Worm (Caenorhabditis elegans) whole organism, late embryonic: ENCODE measurements around the gene grd-4.

Experiments
- C08G9.2 ChIP-seq: sonication (generic microtip); optimal IDR thresholded peaks from 2 replicates; lab custom pipeline; 2016; ENCODE audit warnings: mild to moderate bottlenecking, missing genetic modification characterization, moderate library complexity, missing compliant biosample characterization
- C38D4.7 ChIP-seq: fragments of 200-800 bp; sonication (Bioruptor generic); optimal IDR thresholded peaks from 2 replicates; lab custom pipeline; 2018; ENCODE audit warnings: mild to moderate bottlenecking, missing genetic modification characterization, moderate library complexity, missing compliant biosample characterization
- F13H6.1 ChIP-seq: sonication (generic microtip); optimal IDR thresholded peaks from 2 replicates; lab custom pipeline; 2016; ENCODE audit warnings: missing genetic modification characterization, missing compliant biosample characterization
- K02D7.2 ChIP-seq: sonication (generic microtip); optimal IDR thresholded peaks from 2 replicates; lab custom pipeline; 2017; ENCODE audit warnings: mild to moderate bottlenecking, missing genetic modification characterization, missing compliant biosample characterization
- K09A11.1 ChIP-seq: sonication (generic microtip); optimal IDR thresholded peaks from 2 replicates; lab custom pipeline; 2017; ENCODE audit warnings: antibody characterized with exemption, mild to moderate bottlenecking, missing genetic modification characterization, missing compliant biosample characterization; ENCODE audit not compliant: insufficient read depth
- T23F11.4 ChIP-seq: fragments of 200-800 bp; sonication (Bioruptor generic); optimal IDR thresholded peaks from 2 replicates; lab custom pipeline; 2018; ENCODE audit warnings: mild to moderate bottlenecking, missing genetic modification characterization, missing compliant biosample characterization
- Y22D7AL.16 ChIP-seq: sonication (generic microtip); optimal IDR thresholded peaks from 2 replicates; lab custom pipeline; 2016; ENCODE audit warnings: missing genetic modification characterization, missing compliant biosample characterization
- ama-1 ChIP-seq: fragments of 150-350 bp; optimal IDR thresholded peaks from 2 replicates; lab custom pipeline; 2014
- ceh-18 ChIP-seq: sonication (generic microtip); optimal IDR thresholded peaks from 2 replicates; lab custom pipeline; 2016; ENCODE audit warnings: missing genetic modification characterization, missing compliant biosample characterization
- ceh-19 ChIP-seq: fragments of 200-800 bp; sonication (Bioruptor generic); optimal IDR thresholded peaks from 2 replicates; lab custom pipeline; 2018; ENCODE audit warnings: mild to moderate bottlenecking, missing genetic modification characterization, missing compliant biosample characterization
- ceh-30 ChIP-seq: fragments of 150-350 bp; optimal IDR thresholded peaks from 2 replicates; lab custom pipeline; 2014; ENCODE audit warnings: missing biosample characterization, missing genetic modification characterization
- ceh-34 ChIP-seq: sonication (generic microtip); optimal IDR thresholded peaks from 2 replicates; lab custom pipeline; 2016; ENCODE audit warnings: mild to moderate bottlenecking, missing genetic modification characterization, missing compliant biosample characterization
- ceh-6 ChIP-seq: fragments of 200-800 bp; sonication (Bioruptor generic); optimal IDR thresholded peaks from 2 replicates; lab custom pipeline; 2018; ENCODE audit warnings: mild to moderate bottlenecking, missing genetic modification characterization, missing compliant biosample characterization
- ceh-9 ChIP-seq: sonication (generic microtip); optimal IDR thresholded peaks from 2 replicates; lab custom pipeline; 2016; ENCODE audit warnings: mild to moderate bottlenecking, missing genetic modification characterization, inconsistent platforms, missing compliant biosample characterization
- elt-2 ChIP-seq: sonication (generic microtip); optimal IDR thresholded peaks from 2 replicates; lab custom pipeline; 2016; ENCODE audit warnings: missing genetic modification reagents, missing genetic modification characterization, missing compliant biosample characterization
- elt-4 ChIP-seq: sonication (generic microtip); optimal IDR thresholded peaks from 2 replicates; lab custom pipeline; 2016; ENCODE audit warnings: missing genetic modification characterization, missing compliant biosample characterization
- fax-1 ChIP-seq: sonication (generic microtip); optimal IDR thresholded peaks from 2 replicates; lab custom pipeline; 2016; ENCODE audit warnings: missing genotype, missing genetic modification characterization, missing compliant biosample characterization
- hlh-15 ChIP-seq: sonication (generic microtip); optimal IDR thresholded peaks from 2 replicates; lab custom pipeline; 2016; ENCODE audit warnings: missing genetic modification characterization, missing compliant biosample characterization
- hlh-30 ChIP-seq: sonication (generic microtip); optimal IDR thresholded peaks from 2 replicates; lab custom pipeline; 2017; ENCODE audit warnings: antibody characterized with exemption, missing genetic modification characterization, missing compliant biosample characterization; ENCODE audit not compliant: insufficient read depth
- hlh-6 ChIP-seq: sonication (generic microtip); optimal IDR thresholded peaks from 2 replicates; lab custom pipeline; 2016; ENCODE audit warnings: missing genotype, missing genetic modification characterization, missing compliant biosample characterization
- hlh-8 ChIP-seq: sonication (generic microtip); optimal IDR thresholded peaks from 2 replicates; lab custom pipeline; 2016; ENCODE audit warnings: missing genotype, missing genetic modification characterization, missing compliant biosample characterization
- lin-11 ChIP-seq: fragments of 200-800 bp; sonication (Bioruptor generic); optimal IDR thresholded peaks from 2 replicates; lab custom pipeline; 2018; ENCODE audit warnings: mild to moderate bottlenecking, missing genetic modification characterization, missing compliant biosample characterization
- nfya-1 ChIP-seq: sonication (generic microtip); optimal IDR thresholded peaks from 2 replicates; lab custom pipeline; 2017; ENCODE audit warnings: missing genetic modification characterization, mild to moderate bottlenecking, missing compliant biosample characterization, antibody characterized with exemption, moderate library complexity
- pha-2 ChIP-seq: sonication (generic microtip); optimal IDR thresholded peaks from 2 replicates; lab custom pipeline; 2017; ENCODE audit warnings: mild to moderate bottlenecking, missing genetic modification characterization, missing compliant biosample characterization
- pros-1 ChIP-seq: fragments of 150-350 bp; optimal IDR thresholded peaks from 2 replicates; lab custom pipeline; 2014; ENCODE audit warnings: missing biosample characterization, missing genetic modification reagents, missing genetic modification characterization
- rnt-1 ChIP-seq: sonication (generic microtip); optimal IDR thresholded peaks from 2 replicates; lab custom pipeline; 2016; ENCODE audit warnings: missing genetic modification characterization, missing compliant biosample characterization
- sox-2 ChIP-seq: fragments of 200-800 bp; sonication (Bioruptor generic); IDR thresholded peaks from 2 replicates; pipeline ENCODE4 v1.3.6; 2022; ENCODE audit warnings: missing genetic modification reagents, missing genetic modification characterization, missing compliant biosample characterization
- tbx-2 ChIP-seq: sonication (generic microtip); optimal IDR thresholded peaks from 2 replicates; lab custom pipeline; 2016; ENCODE audit warnings: missing genetic modification characterization, missing compliant biosample characterization
- ttx-3 ChIP-seq: sonication (generic microtip); optimal IDR thresholded peaks from 2 replicates; lab custom pipeline; 2016; ENCODE audit warnings: missing genetic modification reagents, missing genetic modification characterization, missing compliant biosample characterization
- unc-86 ChIP-seq: sonication (generic microtip); optimal IDR thresholded peaks from 2 replicates; lab custom pipeline; 2016; ENCODE audit warnings: missing genetic modification characterization, missing compliant biosample characterization
- ztf-16 ChIP-seq: sonication (generic microtip); optimal IDR thresholded peaks from 2 replicates; lab custom pipeline; 2017; ENCODE audit warnings: missing genetic modification characterization, missing compliant biosample characterization

Gene grd-4

DNA sequence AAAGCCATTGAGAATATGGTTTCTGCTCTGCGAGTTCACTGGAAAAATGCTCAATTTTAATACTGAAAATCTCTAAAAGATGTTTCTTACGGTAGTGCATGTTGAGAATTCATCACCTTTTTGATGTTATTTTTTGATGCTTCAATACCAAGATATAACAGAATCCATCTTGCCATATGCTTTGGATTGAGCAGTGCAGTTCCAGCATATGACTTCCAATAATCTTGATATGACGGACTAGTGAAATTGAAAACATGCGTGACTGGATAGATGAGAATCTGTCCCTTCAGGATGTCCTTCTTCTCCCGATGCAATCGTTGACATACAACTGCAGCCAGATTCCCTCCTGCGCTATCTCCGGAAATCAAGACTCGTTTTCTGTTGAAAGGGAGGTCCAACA is 40.1 kb upstream of the grd-4 start:
- no peak for TF ChIP-seq nfya-1 (tag; lab: Kevin White, UChicago)
- TF ChIP-seq K09A11.1: no peak
- no peak for TF ChIP-seq fax-1
- TF ChIP-seq hlh-8 (tag; lab: Kevin White, UChicago): no peak
- TF ChIP-seq pros-1: no peak
- no peak for TF ChIP-seq elt-4 (tag; lab: Kevin White, UChicago)
- TF ChIP-seq T23F11.4 (GFP tag; lab: Kevin White, UChicago): no peak
- TF ChIP-seq sox-2 (GFP tag; lab: Robert Waterston, UW): no peak

- TF ChIP-seq lin-11 (tag; lab: Kevin White, UChicago) (no peak), hlh-6 (tag; lab: Kevin White, UChicago) (no peak), tbx-2 (no peak), K02D7.2 (no peak), C38D4.7 (GFP tag; lab: Kevin White, UChicago) (no peak), ceh-18 (tag; lab: Kevin White, UChicago) (no peak), pha-2 (tag; lab: Kevin White, UChicago) (no peak)
Measured at ce11 chrX:8463085-8463645, 37.9 kb upstream of the grd-4 start, which contains the start of gene F16F9.4. Gene F16F9.4 (minus strand): TSS chrX:8463360.

- TF ChIP-seq ztf-16 (tag; lab: Kevin White, UChicago) (no peak), K02D7.2 (no peak), ceh-34 (tag; lab: Kevin White, UChicago) (no peak), Y22D7AL.16 (tag; lab: Kevin White, UChicago) (no peak), T23F11.4 (GFP tag; lab: Kevin White, UChicago) (no peak), K09A11.1 (no peak), F13H6.1 (tag; lab: Kevin White, UChicago) (no peak), ceh-19 (GFP tag; lab: Kevin White, UChicago) (no peak), ceh-30 (tag; lab: Kevin White, UChicago) (no peak), ttx-3 (tag; lab: Kevin White, UChicago) (no peak), pha-2 (tag; lab: Kevin White, UChicago) (no peak)
- TF ChIP-seq, all 69 proteins: peak for 0
Measured at ce11 chrX:8463889-8464444, 37.1 kb upstream of the grd-4 start.

DNA sequence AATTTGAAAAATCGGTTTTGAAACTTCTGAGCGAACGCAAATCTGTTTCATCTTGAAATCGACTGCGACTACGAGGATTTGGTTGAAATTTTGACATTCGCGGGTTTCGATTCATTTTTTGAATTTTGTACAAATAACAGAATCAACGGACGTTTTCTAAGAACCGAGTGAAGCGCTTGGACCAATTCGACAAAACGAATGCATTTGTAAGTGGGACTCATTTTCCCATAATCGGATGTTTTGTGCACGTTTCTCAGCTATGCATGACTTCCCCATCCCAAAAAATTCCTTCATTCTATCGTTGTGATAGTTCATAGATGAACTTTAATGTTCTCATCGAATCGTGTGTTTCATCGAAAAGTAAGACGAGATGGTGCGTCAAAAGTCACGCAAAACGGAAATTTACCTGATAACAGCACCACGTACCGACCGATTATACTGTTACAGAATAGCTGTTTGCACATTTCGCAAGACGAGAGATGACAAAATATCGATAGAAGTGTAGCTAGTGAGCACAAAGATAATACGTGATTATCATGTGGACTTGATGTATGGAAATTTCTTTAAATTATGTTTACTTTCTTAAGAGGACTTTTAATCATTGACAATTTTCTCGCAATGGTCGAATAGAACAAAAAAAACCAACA is 30.8 kb upstream of the grd-4 start, which contains the start of gene mec-10:
Gene mec-10, minus strand, starts transcription at position 189 of the 647 bp plus-strand sequence.
- peak; percentile 34 for TF ChIP-seq elt-2 (tag; lab: Kevin White, UChicago)
- TF ChIP-seq ceh-9: no peak
- TF ChIP-seq, all 69 proteins: peak for 1

DNA sequence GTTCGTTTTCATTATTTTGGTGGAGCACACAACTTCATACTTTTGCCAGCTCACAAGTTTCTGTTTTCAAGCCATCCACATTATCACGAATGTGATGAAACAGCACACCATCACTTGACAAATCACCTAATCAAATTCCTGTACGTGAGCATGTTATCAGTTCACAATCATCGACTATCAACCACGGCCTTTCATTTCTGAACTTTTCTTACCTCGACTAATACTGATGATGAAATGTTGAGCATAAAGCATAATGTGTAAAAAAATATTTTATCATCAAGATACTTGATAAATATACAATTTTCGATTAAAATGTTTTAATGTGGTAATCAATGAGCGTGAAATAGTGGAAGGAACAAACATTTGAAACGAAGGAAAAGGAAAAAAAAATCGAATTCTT is 27.6 kb upstream of the grd-4 start:
- TF ChIP-seq unc-86: no peak
- peak; percentile 84 for TF ChIP-seq elt-2 (tag; lab: Kevin White, UChicago)
- TF ChIP-seq, all 69 proteins: peak for 1

DNA sequence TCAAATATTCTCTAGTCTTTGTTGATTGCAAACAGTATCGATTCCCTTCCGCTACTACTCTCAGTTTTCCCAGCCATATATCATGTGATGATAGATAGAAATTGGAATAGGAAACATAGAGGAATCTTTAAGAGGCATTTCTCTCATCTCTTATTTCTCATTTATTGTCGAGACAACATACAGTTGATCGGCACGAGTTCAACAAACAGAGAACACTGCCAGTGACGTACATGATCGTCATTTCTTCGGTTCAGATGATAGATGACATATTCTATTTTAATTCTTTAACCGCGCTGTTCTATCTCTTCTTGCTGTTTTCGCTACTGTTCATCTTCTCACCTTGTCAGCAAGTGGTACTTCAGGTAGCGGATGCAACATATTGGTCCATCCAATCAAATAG is 25.9 kb upstream of the grd-4 start:
- TF ChIP-seq hlh-30: peak; percentile 13
- TF ChIP-seq ama-1 (lab: Kevin White, UChicago): no peak

DNA sequence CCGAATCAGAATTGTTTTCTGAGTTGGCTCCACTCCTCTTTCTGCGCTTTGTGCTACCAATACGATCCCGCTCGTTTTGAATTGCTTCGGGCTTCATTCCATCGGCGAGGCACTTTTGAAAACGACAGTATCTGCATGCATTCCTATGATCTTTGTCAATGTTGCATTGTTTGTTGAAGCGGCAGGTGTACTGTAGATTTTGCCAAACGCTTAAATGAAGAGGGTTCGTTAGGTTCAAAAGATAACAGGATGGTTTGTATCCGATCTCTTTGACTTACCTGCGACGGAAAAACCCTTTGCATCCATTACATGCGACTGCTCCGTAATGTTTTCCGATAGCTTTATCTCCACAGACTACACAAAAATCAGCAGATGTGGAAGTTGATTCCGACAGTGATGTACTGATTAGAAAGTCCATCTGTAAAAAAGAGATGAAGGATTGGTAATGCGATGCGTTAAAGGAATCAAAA is 25.2 kb upstream of the grd-4 start, which contains the start of gene nhr-14:
Gene nhr-14, minus strand, starts transcription at position 420 of the 470 bp plus-strand sequence.
- TF ChIP-seq ceh-6 (GFP tag; lab: Kevin White, UChicago): no peak
- no peak for TF ChIP-seq C08G9.2 (tag; lab: Kevin White, UChicago)
- no peak for TF ChIP-seq rnt-1 (tag; lab: Kevin White, UChicago)
- TF ChIP-seq elt-4 (tag; lab: Kevin White, UChicago): no peak
- no peak for TF ChIP-seq elt-2 (tag; lab: Kevin White, UChicago)
- no peak for TF ChIP-seq ama-1 (lab: Kevin White, UChicago)
- no peak for TF ChIP-seq ceh-18 (tag; lab: Kevin White, UChicago)
- TF ChIP-seq hlh-15 (tag; lab: Kevin White, UChicago): no peak
